Worm (Caenorhabditis elegans) whole organism, mixed stage, embryonic: ENCODE results near the gene R08D7.4.
"Not testable (repeated sequence)": the region's sequence is repeated elsewhere in the genome, so short reads cannot be mapped to it uniquely, and the experiment has no call there.

Experiments
- M03D4.4 ChIP-seq: sonication (generic microtip); optimal IDR thresholded peaks from 2 replicates; lab custom pipeline; 2017; ENCODE audit warnings: mild to moderate bottlenecking, missing genetic modification characterization, missing compliant biosample characterization
- blmp-1 ChIP-seq: fragments of 150-350 bp; optimal IDR thresholded peaks from 2 replicates; lab custom pipeline; 2014; ENCODE audit warnings: missing biosample characterization, missing genetic modification characterization
- ceh-39 ChIP-seq: fragments of 150-350 bp; optimal IDR thresholded peaks from 2 replicates; lab custom pipeline; 2014; ENCODE audit warnings: missing biosample characterization, missing genetic modification characterization
- ceh-43 ChIP-seq: fragments of 200-800 bp; sonication (Bioruptor generic); optimal IDR thresholded peaks from 2 replicates; lab custom pipeline; 2018; ENCODE audit warnings: mild to moderate bottlenecking, missing genetic modification characterization, moderate library complexity, missing compliant biosample characterization
- ceh-83 ChIP-seq: fragments of 200-800 bp; sonication (Bioruptor generic); optimal IDR thresholded peaks from 2 replicates; lab custom pipeline; 2018; ENCODE audit warnings: mild to moderate bottlenecking, missing genetic modification characterization, missing compliant biosample characterization
- ces-1 ChIP-seq: fragments of 150-350 bp; optimal IDR thresholded peaks from 2 replicates; lab custom pipeline; 2014; ENCODE audit warnings: missing biosample characterization, missing genetic modification reagents, missing genetic modification characterization
- cnd-1 ChIP-seq: fragments of 200-800 bp; sonication (Bioruptor generic); optimal IDR thresholded peaks from 2 replicates; lab custom pipeline; 2018; ENCODE audit warnings: mild to moderate bottlenecking, missing genetic modification characterization, missing compliant biosample characterization
- drap-1 ChIP-seq: fragments of 200-800 bp; sonication (Bioruptor generic); optimal IDR thresholded peaks from 3 replicates; lab custom pipeline; 2018; ENCODE audit warnings: mild to moderate bottlenecking, missing genetic modification characterization, missing compliant biosample characterization
- elt-1 ChIP-seq: sonication (generic microtip); optimal IDR thresholded peaks from 2 replicates; lab custom pipeline; 2017; ENCODE audit warnings: missing genetic modification characterization, mild to moderate bottlenecking, missing compliant biosample characterization, antibody characterized with exemption, moderate library complexity, borderline replicate concordance; ENCODE audit not compliant: insufficient read depth
- elt-3 ChIP-seq: fragments of 150-350 bp; optimal IDR thresholded peaks from 2 replicates; lab custom pipeline; 2014; ENCODE audit warnings: missing biosample characterization, missing genetic modification characterization
- flh-1 ChIP-seq: fragments of 200-800 bp; sonication (Bioruptor generic); optimal IDR thresholded peaks from 2 replicates; lab custom pipeline; 2018; ENCODE audit warnings: mild to moderate bottlenecking, missing genetic modification characterization, moderate library complexity, missing compliant biosample characterization
- ham-2 ChIP-seq: fragments of 200-800 bp; sonication (Bioruptor generic); optimal IDR thresholded peaks from 2 replicates; lab custom pipeline; 2018; ENCODE audit warnings: mild to moderate bottlenecking, missing genetic modification characterization, missing compliant biosample characterization
- hlh-1 ChIP-seq: fragments of 150-350 bp; optimal IDR thresholded peaks from 2 replicates; lab custom pipeline; 2014; ENCODE audit warnings: missing biosample characterization, missing genetic modification reagents, missing genetic modification characterization
- lin-13 ChIP-seq: fragments of 150-350 bp; optimal IDR thresholded peaks from 2 replicates; lab custom pipeline; 2014; ENCODE audit warnings: missing biosample characterization, missing genetic modification characterization
- lin-32 ChIP-seq: fragments of 200-800 bp; sonication (Bioruptor generic); optimal IDR thresholded peaks from 2 replicates; lab custom pipeline; 2018; ENCODE audit warnings: mild to moderate bottlenecking, missing genetic modification characterization, missing compliant biosample characterization
- mab-5 ChIP-seq: fragments of 150-350 bp; optimal IDR thresholded peaks from 2 replicates; lab custom pipeline; 2014; ENCODE audit warnings: missing biosample characterization, missing genetic modification characterization
- mep-1 ChIP-seq: fragments of 150-350 bp; optimal IDR thresholded peaks from 2 replicates; lab custom pipeline; 2017; ENCODE audit warnings: missing biosample characterization, missing genetic modification reagents, missing genetic modification characterization, inconsistent platforms
- mls-2 ChIP-seq: sonication (generic microtip); optimal IDR thresholded peaks from 2 replicates; lab custom pipeline; 2016; ENCODE audit warnings: mild to moderate bottlenecking, missing genetic modification characterization, moderate library complexity, missing compliant biosample characterization
- nhr-12 ChIP-seq: fragments of 150-350 bp; optimal IDR thresholded peaks from 2 replicates; lab custom pipeline; 2014; ENCODE audit warnings: missing biosample characterization, missing genetic modification characterization
- nhr-2 ChIP-seq: fragments of 150-350 bp; optimal IDR thresholded peaks from 2 replicates; lab custom pipeline; 2014; ENCODE audit warnings: missing biosample characterization, missing genetic modification characterization
- nhr-237 ChIP-seq: fragments of 150-350 bp; optimal IDR thresholded peaks from 2 replicates; lab custom pipeline; 2014; ENCODE audit warnings: missing biosample characterization, missing genetic modification characterization
- nhr-76 ChIP-seq: sonication (generic microtip); optimal IDR thresholded peaks from 2 replicates; lab custom pipeline; 2017; ENCODE audit warnings: missing biosample characterization, missing genetic modification characterization
- pha-4 ChIP-seq: fragments of 150-350 bp; optimal IDR thresholded peaks from 2 replicates; lab custom pipeline; 2018; ENCODE audit warnings: missing biosample characterization, missing genetic modification reagents, missing genetic modification characterization
- sem-2 ChIP-seq: fragments of 200-800 bp; sonication (Bioruptor generic); optimal IDR thresholded peaks from 2 replicates; lab custom pipeline; 2018; ENCODE audit warnings: mild to moderate bottlenecking, missing genetic modification characterization, missing compliant biosample characterization
- snpc-4 ChIP-seq: fragments of 150-350 bp; optimal IDR thresholded peaks from 2 replicates; lab custom pipeline; 2014; ENCODE audit warnings: missing biosample characterization, missing genetic modification characterization
- sptf-1 ChIP-seq: sonication (generic microtip); optimal IDR thresholded peaks from 2 replicates; lab custom pipeline; 2017; ENCODE audit warnings: mild to moderate bottlenecking, missing genetic modification characterization, moderate library complexity, missing compliant biosample characterization
- tbx-8 ChIP-seq: fragments of 200-800 bp; sonication (Bioruptor generic); optimal IDR thresholded peaks from 2 replicates; lab custom pipeline; 2018; ENCODE audit warnings: mild to moderate bottlenecking, missing genetic modification characterization, moderate library complexity, missing compliant biosample characterization
- unc-120 ChIP-seq: sonication (generic microtip); optimal IDR thresholded peaks from 2 replicates; lab custom pipeline; 2017; ENCODE audit warnings: missing genetic modification characterization, missing compliant biosample characterization; ENCODE audit not compliant: poor library complexity, severe bottlenecking
- unc-39 ChIP-seq: fragments of 150-350 bp; optimal IDR thresholded peaks from 2 replicates; lab custom pipeline; 2014; ENCODE audit warnings: missing biosample characterization, missing genetic modification characterization
- zip-8 ChIP-seq: fragments of 150-350 bp; optimal IDR thresholded peaks from 2 replicates; lab custom pipeline; 2014; ENCODE audit warnings: missing biosample characterization, missing genetic modification characterization
- ztf-11 ChIP-seq: fragments of 150-350 bp; optimal IDR thresholded peaks from 2 replicates; lab custom pipeline; 2014; ENCODE audit warnings: missing biosample characterization, missing genetic modification characterization

The R08D7.4 gene

DNA sequence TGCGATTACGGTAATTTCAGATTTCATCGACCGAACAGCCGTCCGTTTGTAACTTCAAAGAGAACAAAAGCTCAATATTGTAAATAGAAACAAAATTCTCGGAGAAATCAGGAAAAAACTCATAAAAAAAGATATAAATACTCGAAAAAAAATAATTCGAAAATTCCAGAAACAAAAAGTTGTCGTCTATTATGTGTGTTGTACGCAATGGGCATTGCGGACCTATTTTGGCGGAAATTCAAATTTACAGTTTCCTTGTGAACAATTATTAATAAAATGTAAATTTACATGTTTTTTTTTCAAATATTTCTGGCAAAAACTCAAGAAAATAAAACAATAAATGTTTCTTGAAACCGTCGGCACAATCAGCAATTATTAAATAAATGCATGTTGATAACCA lies 13.8 kb downstream of the R08D7.4 start:
- TF ChIP-seq elt-3: no peak
- no peak for TF ChIP-seq zip-8
- TF ChIP-seq unc-39: no peak
- no peak for TF ChIP-seq drap-1 (GFP tag; lab: Kevin White, UChicago)
- TF ChIP-seq cnd-1 (tag; lab: Kevin White, UChicago): no peak
- no peak for TF ChIP-seq ham-2 (GFP tag; lab: Kevin White, UChicago)
- no peak for TF ChIP-seq nhr-237 (tag; lab: Kevin White, UChicago)
- TF ChIP-seq mls-2 (tag; lab: Kevin White, UChicago): no peak
- no peak for TF ChIP-seq pha-4 (tag; lab: Kevin White, UChicago)
- no peak for TF ChIP-seq snpc-4 (tag; lab: Kevin White, UChicago)
- TF ChIP-seq lin-13: no peak
- no peak for TF ChIP-seq nhr-76 (tag; lab: Kevin White, UChicago)
- no peak for TF ChIP-seq sem-2 (GFP tag; lab: Kevin White, UChicago)
- TF ChIP-seq, all 35 proteins: peak for 0

ce11 chrIII:8985965-8986364 lies 14.3 kb downstream of the R08D7.4 start:
- TF ChIP-seq ceh-83: no peak
- no peak for TF ChIP-seq lin-32 (GFP tag; lab: Kevin White, UChicago)
- no peak for TF ChIP-seq nhr-76 (tag; lab: Kevin White, UChicago)
- no peak for TF ChIP-seq sptf-1 (tag; lab: Kevin White, UChicago)
- no peak for TF ChIP-seq hlh-1 (tag; lab: Kevin White, UChicago)
- TF ChIP-seq ces-1 (GFP tag; lab: Kevin White, UChicago): no peak
- no peak for TF ChIP-seq lin-13
- TF ChIP-seq ztf-11 (tag; lab: Kevin White, UChicago): no peak
- no peak for TF ChIP-seq pha-4 (tag; lab: Kevin White, UChicago)
- TF ChIP-seq, all 35 proteins: peak for 0

- TF ChIP-seq ham-2 (GFP tag; lab: Kevin White, UChicago): no peak
- TF ChIP-seq hlh-1 (tag; lab: Kevin White, UChicago): peak; percentile 5
- peak; percentile 90 for TF ChIP-seq elt-3
Measured at ce11 chrIII:8986872-8987271, 15.2 kb downstream of the R08D7.4 start.

DNA sequence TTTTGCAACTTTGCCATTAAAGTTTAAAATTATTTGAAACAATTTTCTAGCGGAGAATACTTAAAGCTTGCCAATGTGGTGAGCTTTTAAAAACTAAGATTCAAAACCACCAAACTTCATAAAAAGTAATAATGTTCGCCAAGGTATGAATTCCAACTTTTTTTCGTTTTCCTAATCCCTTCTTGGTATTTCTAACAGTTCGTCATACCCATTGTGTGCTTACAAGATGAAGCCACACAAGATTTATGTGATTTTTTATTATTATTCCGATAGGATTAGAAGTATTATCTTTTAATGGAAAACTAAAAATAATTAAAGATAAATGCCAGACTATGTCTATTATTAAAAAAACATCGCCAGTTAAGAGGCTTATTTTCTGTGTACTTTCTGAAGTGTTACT lies 16.4 kb downstream of the R08D7.4 start:
- TF ChIP-seq unc-39: no peak
- TF ChIP-seq nhr-2 (tag; lab: Kevin White, UChicago): no peak
- no peak for TF ChIP-seq nhr-237 (tag; lab: Kevin White, UChicago)
- TF ChIP-seq ceh-43: no peak
- no peak for TF ChIP-seq drap-1 (GFP tag; lab: Kevin White, UChicago)
- no peak for TF ChIP-seq sptf-1 (tag; lab: Kevin White, UChicago)
- TF ChIP-seq pha-4 (tag; lab: Kevin White, UChicago): no peak
- TF ChIP-seq M03D4.4: no peak
- no peak for TF ChIP-seq cnd-1 (tag; lab: Kevin White, UChicago)
- TF ChIP-seq nhr-76 (tag; lab: Kevin White, UChicago): no peak
- no peak for TF ChIP-seq unc-120 (tag; lab: Kevin White, UChicago)
- TF ChIP-seq ham-2 (GFP tag; lab: Kevin White, UChicago): no peak
- no peak for TF ChIP-seq nhr-12 (tag; lab: Kevin White, UChicago)
- no peak for TF ChIP-seq flh-1 (GFP tag; lab: Kevin White, UChicago)
- TF ChIP-seq elt-3: no peak
- TF ChIP-seq mls-2 (tag; lab: Kevin White, UChicago): no peak
- TF ChIP-seq ceh-83: no peak
- TF ChIP-seq ces-1 (GFP tag; lab: Kevin White, UChicago): no peak

- TF ChIP-seq ceh-83 (no peak), nhr-12 (tag; lab: Kevin White, UChicago) (no peak), elt-1 (tag; lab: Kevin White, UChicago) (no peak), unc-39 (no peak), drap-1 (GFP tag; lab: Kevin White, UChicago) (no peak), ceh-43 (no peak)
Measured at ce11 chrIII:8988544-8988943, 16.9 kb downstream of the R08D7.4 start.

ce11 chrIII:8989752-8990151 lies 18.1 kb downstream of the R08D7.4 start, which contains the start of gene R08D7.7:
Gene R08D7.7, plus strand, starts transcription at chrIII:8990052.
- TF ChIP-seq M03D4.4; ceh-83; hlh-1 (tag; lab: Kevin White, UChicago): not testable (repeated sequence)

ce11 chrIII:8996686-8997085 lies 25.0 kb downstream of the R08D7.4 start, which contains the start of gene skat-1:
Gene skat-1, minus strand, starts transcription at chrIII:8996786.
- no peak for TF ChIP-seq mab-5 (tag; lab: Kevin White, UChicago)
- no peak for TF ChIP-seq elt-3
- no peak for TF ChIP-seq mep-1 (tag; lab: Kevin White, UChicago)
- TF ChIP-seq tbx-8 (GFP tag; lab: Kevin White, UChicago): no peak
- TF ChIP-seq elt-1 (tag; lab: Kevin White, UChicago): no peak
- TF ChIP-seq M03D4.4: no peak
- TF ChIP-seq sem-2 (GFP tag; lab: Kevin White, UChicago): no peak
- TF ChIP-seq ceh-39 (tag; lab: Kevin White, UChicago): no peak
- TF ChIP-seq snpc-4 (tag; lab: Kevin White, UChicago): no peak
- TF ChIP-seq drap-1 (GFP tag; lab: Kevin White, UChicago): no peak
- TF ChIP-seq ceh-83: no peak
- no peak for TF ChIP-seq sptf-1 (tag; lab: Kevin White, UChicago)
- no peak for TF ChIP-seq blmp-1 (tag; lab: Kevin White, UChicago)
- no peak for TF ChIP-seq mls-2 (tag; lab: Kevin White, UChicago)
- TF ChIP-seq nhr-76 (tag; lab: Kevin White, UChicago): no peak
- no peak for TF ChIP-seq unc-39
- TF ChIP-seq nhr-12 (tag; lab: Kevin White, UChicago): no peak
- no peak for TF ChIP-seq pha-4 (tag; lab: Kevin White, UChicago)
